Worm (Caenorhabditis elegans) whole organism, late embryonic: ENCODE results near the gene H20E11.2.

Experiments used
- C08G9.2 ChIP-seq: sonication (generic microtip); optimal IDR thresholded peaks from 2 replicates; lab custom pipeline; 2016; ENCODE audit warnings: mild to moderate bottlenecking, missing genetic modification characterization, moderate library complexity, missing compliant biosample characterization
- C38D4.7 ChIP-seq: fragments of 200-800 bp; sonication (Bioruptor generic); optimal IDR thresholded peaks from 2 replicates; lab custom pipeline; 2018; ENCODE audit warnings: mild to moderate bottlenecking, missing genetic modification characterization, moderate library complexity, missing compliant biosample characterization
- K09A11.1 ChIP-seq: sonication (generic microtip); optimal IDR thresholded peaks from 2 replicates; lab custom pipeline; 2017; ENCODE audit warnings: antibody characterized with exemption, mild to moderate bottlenecking, missing genetic modification characterization, missing compliant biosample characterization; ENCODE audit not compliant: insufficient read depth
- Y22D7AL.16 ChIP-seq: sonication (generic microtip); optimal IDR thresholded peaks from 2 replicates; lab custom pipeline; 2016; ENCODE audit warnings: missing genetic modification characterization, missing compliant biosample characterization
- ahr-1 ChIP-seq: sonication (generic microtip); optimal IDR thresholded peaks from 2 replicates; lab custom pipeline; 2016; ENCODE audit warnings: missing genetic modification characterization, missing compliant biosample characterization
- ama-1 ChIP-seq: fragments of 150-350 bp; optimal IDR thresholded peaks from 2 replicates; lab custom pipeline; 2014
- ceh-18 ChIP-seq: sonication (generic microtip); optimal IDR thresholded peaks from 2 replicates; lab custom pipeline; 2016; ENCODE audit warnings: missing genetic modification characterization, missing compliant biosample characterization
- ceh-19 ChIP-seq: fragments of 200-800 bp; sonication (Bioruptor generic); optimal IDR thresholded peaks from 2 replicates; lab custom pipeline; 2018; ENCODE audit warnings: mild to moderate bottlenecking, missing genetic modification characterization, missing compliant biosample characterization
- ceh-2 ChIP-seq: sonication (generic microtip); optimal IDR thresholded peaks from 2 replicates; lab custom pipeline; 2016; ENCODE audit warnings: missing genotype, missing genetic modification characterization, missing compliant biosample characterization
- ceh-22 ChIP-seq: sonication (generic microtip); optimal IDR thresholded peaks from 2 replicates; lab custom pipeline; 2017; ENCODE audit warnings: missing biosample characterization, missing genetic modification characterization
- ceh-34 ChIP-seq: sonication (generic microtip); optimal IDR thresholded peaks from 2 replicates; lab custom pipeline; 2016; ENCODE audit warnings: mild to moderate bottlenecking, missing genetic modification characterization, missing compliant biosample characterization
- ceh-45 ChIP-seq: fragments of 200-800 bp; sonication (Bioruptor generic); IDR thresholded peaks from 2 replicates; pipeline ENCODE4 v1.3.6; 2022; ENCODE audit warnings: missing genetic modification reagents, missing genetic modification characterization, missing compliant biosample characterization
- ceh-48 ChIP-seq: sonication (generic microtip); optimal IDR thresholded peaks from 2 replicates; lab custom pipeline; 2016; ENCODE audit warnings: missing genetic modification characterization, inconsistent platforms, missing compliant biosample characterization
- ceh-9 ChIP-seq: sonication (generic microtip); optimal IDR thresholded peaks from 2 replicates; lab custom pipeline; 2016; ENCODE audit warnings: mild to moderate bottlenecking, missing genetic modification characterization, inconsistent platforms, missing compliant biosample characterization
- dmd-4 ChIP-seq: sonication (generic microtip); optimal IDR thresholded peaks from 2 replicates; lab custom pipeline; 2016; ENCODE audit warnings: borderline replicate concordance, missing genetic modification characterization, missing compliant biosample characterization
- dve-1 ChIP-seq: sonication (generic microtip); optimal IDR thresholded peaks from 2 replicates; lab custom pipeline; 2017; ENCODE audit warnings: antibody characterized with exemption, mild to moderate bottlenecking, missing genetic modification characterization, missing compliant biosample characterization
- elt-2 ChIP-seq: sonication (generic microtip); optimal IDR thresholded peaks from 2 replicates; lab custom pipeline; 2016; ENCODE audit warnings: missing genetic modification reagents, missing genetic modification characterization, missing compliant biosample characterization
- ets-4 ChIP-seq: sonication (generic microtip); optimal IDR thresholded peaks from 2 replicates; lab custom pipeline; 2016; ENCODE audit warnings: missing genetic modification characterization, missing compliant biosample characterization
- eyg-1 ChIP-seq: sonication (generic microtip); optimal IDR thresholded peaks from 2 replicates; lab custom pipeline; 2016; ENCODE audit warnings: missing genotype, missing genetic modification characterization, missing compliant biosample characterization
- fax-1 ChIP-seq: sonication (generic microtip); optimal IDR thresholded peaks from 2 replicates; lab custom pipeline; 2016; ENCODE audit warnings: missing genotype, missing genetic modification characterization, missing compliant biosample characterization
- fkh-10 ChIP-seq: fragments of 150-350 bp; optimal IDR thresholded peaks from 2 replicates; lab custom pipeline; 2014; ENCODE audit warnings: missing biosample characterization, missing genetic modification reagents, missing genetic modification characterization
- fkh-6 ChIP-seq: sonication (generic microtip); optimal IDR thresholded peaks from 2 replicates; lab custom pipeline; 2016; ENCODE audit warnings: missing genetic modification characterization, missing compliant biosample characterization
- hlh-6 ChIP-seq: sonication (generic microtip); optimal IDR thresholded peaks from 2 replicates; lab custom pipeline; 2016; ENCODE audit warnings: missing genotype, missing genetic modification characterization, missing compliant biosample characterization
- hlh-8 ChIP-seq: sonication (generic microtip); optimal IDR thresholded peaks from 2 replicates; lab custom pipeline; 2016; ENCODE audit warnings: missing genotype, missing genetic modification characterization, missing compliant biosample characterization
- lim-6 ChIP-seq: sonication (generic microtip); optimal IDR thresholded peaks from 2 replicates; lab custom pipeline; 2016; ENCODE audit warnings: missing genetic modification characterization, missing compliant biosample characterization
- madf-2 ChIP-seq: sonication (generic microtip); optimal IDR thresholded peaks from 2 replicates; lab custom pipeline; 2017; ENCODE audit warnings: missing genetic modification characterization, missing compliant biosample characterization
- mec-3 ChIP-seq: sonication (generic microtip); optimal IDR thresholded peaks from 2 replicates; lab custom pipeline; 2016; ENCODE audit warnings: borderline replicate concordance, missing genetic modification characterization, missing compliant biosample characterization
- nfya-1 ChIP-seq: sonication (generic microtip); optimal IDR thresholded peaks from 2 replicates; lab custom pipeline; 2017; ENCODE audit warnings: missing genetic modification characterization, mild to moderate bottlenecking, missing compliant biosample characterization, antibody characterized with exemption, moderate library complexity
- nhr-11 ChIP-seq: fragments of 150-350 bp; optimal IDR thresholded peaks from 2 replicates; lab custom pipeline; 2014; ENCODE audit warnings: missing biosample characterization, missing genetic modification characterization
- nhr-232 ChIP-seq: sonication (generic microtip); optimal IDR thresholded peaks from 2 replicates; lab custom pipeline; 2016; ENCODE audit warnings: missing genetic modification characterization, missing compliant biosample characterization
- npax-4 ChIP-seq: sonication (generic microtip); optimal IDR thresholded peaks from 2 replicates; lab custom pipeline; 2016; ENCODE audit warnings: missing genetic modification characterization, missing compliant biosample characterization
- pax-1 ChIP-seq: fragments of 150-350 bp; optimal IDR thresholded peaks from 2 replicates; lab custom pipeline; 2014; ENCODE audit warnings: missing biosample characterization, missing genetic modification characterization
- pha-4 ChIP-seq: fragments of 150-350 bp; optimal IDR thresholded peaks from 2 replicates; lab custom pipeline; 2018; ENCODE audit warnings: missing biosample characterization, missing genetic modification reagents, missing genetic modification characterization
- pros-1 ChIP-seq: fragments of 150-350 bp; optimal IDR thresholded peaks from 2 replicates; lab custom pipeline; 2014; ENCODE audit warnings: missing biosample characterization, missing genetic modification reagents, missing genetic modification characterization
- ref-2 ChIP-seq: sonication (generic microtip); optimal IDR thresholded peaks from 2 replicates; lab custom pipeline; 2016; ENCODE audit warnings: missing genetic modification characterization, missing compliant biosample characterization
- sox-4 ChIP-seq: sonication (generic microtip); optimal IDR thresholded peaks from 2 replicates; lab custom pipeline; 2017; ENCODE audit warnings: mild to moderate bottlenecking, missing genetic modification characterization, inconsistent platforms, missing compliant biosample characterization
- syd-9 ChIP-seq: sonication (generic microtip); optimal IDR thresholded peaks from 2 replicates; lab custom pipeline; 2016; ENCODE audit warnings: mild to moderate bottlenecking, missing genetic modification characterization, moderate library complexity, missing compliant biosample characterization
- tbx-7 ChIP-seq: sonication (generic microtip); optimal IDR thresholded peaks from 2 replicates; lab custom pipeline; 2016; ENCODE audit warnings: missing genotype, missing genetic modification characterization, missing compliant biosample characterization
- unc-42 ChIP-seq: sonication (generic microtip); optimal IDR thresholded peaks from 2 replicates; lab custom pipeline; 2016; ENCODE audit warnings: missing genotype, missing genetic modification characterization, missing compliant biosample characterization
- unc-86 ChIP-seq: sonication (generic microtip); optimal IDR thresholded peaks from 2 replicates; lab custom pipeline; 2016; ENCODE audit warnings: missing genetic modification characterization, missing compliant biosample characterization
- ztf-16 ChIP-seq: sonication (generic microtip); optimal IDR thresholded peaks from 2 replicates; lab custom pipeline; 2017; ENCODE audit warnings: missing genetic modification characterization, missing compliant biosample characterization

H20E11.2 gene

DNA sequence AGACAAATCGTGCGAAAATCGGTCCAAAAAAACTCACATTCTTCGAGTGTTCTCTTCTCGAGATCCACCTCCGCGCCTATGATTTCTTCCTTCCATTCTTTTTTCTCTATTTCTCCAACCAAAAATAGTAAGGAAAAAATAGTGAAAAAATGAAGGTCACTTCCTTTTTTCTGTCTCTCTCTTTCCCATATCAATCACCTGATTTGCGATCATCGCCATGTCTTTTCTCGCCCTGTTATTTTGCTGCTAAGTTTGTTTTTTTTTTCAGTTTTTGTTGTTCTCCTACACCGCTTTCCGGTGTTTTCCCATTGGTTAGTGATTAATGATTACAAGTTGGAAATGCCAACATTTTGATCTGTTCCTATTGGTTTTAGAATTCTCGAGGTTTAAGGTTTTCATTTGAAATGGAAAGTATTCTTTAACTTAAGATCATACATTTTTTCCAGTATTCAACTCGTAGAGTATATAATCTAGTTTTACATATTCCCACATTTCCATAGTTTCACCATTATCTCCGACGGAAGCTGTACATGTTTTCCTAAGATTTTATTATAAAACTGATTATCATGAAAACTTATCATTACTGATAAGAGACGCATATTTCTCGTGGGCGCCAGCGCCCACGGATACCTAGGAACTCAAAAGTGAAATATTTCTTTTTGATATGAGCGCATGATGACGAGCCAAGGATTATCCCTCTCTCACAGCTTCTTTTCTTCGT is 14.1 kb downstream of the H20E11.2 start:
- TF ChIP-seq eyg-1 (tag; lab: Kevin White, UChicago) (no peak), ceh-34 (no peak)

DNA sequence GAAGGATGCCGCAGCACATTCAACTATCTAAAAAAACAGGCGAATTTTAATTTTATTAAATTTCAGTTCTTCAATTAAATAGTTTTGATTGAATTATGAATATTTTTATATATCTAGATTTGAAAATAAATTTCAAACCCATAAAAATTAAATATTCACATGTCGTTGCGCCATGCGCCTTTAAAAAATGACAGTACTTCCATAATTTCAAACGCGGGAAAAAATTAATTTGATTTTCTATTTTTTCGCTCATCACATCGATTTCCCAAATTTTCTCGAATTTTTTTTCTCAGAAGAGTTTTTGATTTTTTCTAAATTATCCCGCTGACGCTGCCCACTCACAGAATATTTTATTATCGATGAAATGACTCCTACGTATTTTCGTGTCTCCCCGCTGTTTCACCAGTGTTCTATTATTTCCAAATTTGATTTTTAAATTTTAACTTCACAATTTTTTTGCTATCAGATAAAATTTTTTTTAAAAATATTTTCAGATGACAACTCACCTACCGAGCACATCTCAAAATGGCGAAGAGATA is 15.0 kb downstream of the H20E11.2 start, which contains the start of gene lip-1:
Gene lip-1, plus strand, starts transcription at position 489 of the 539 bp plus-strand sequence.
- TF ChIP-seq ceh-34 (no peak), C08G9.2 (tag; lab: Kevin White, UChicago) (no peak), mec-3 (no peak), elt-2 (tag; lab: Kevin White, UChicago) (no peak), lim-6 (no peak), hlh-8 (tag; lab: Kevin White, UChicago) (no peak), ceh-9 (no peak), madf-2 (tag; lab: Kevin White, UChicago) (no peak), dmd-4 (no peak)
- TF ChIP-seq, all 69 proteins: peak for 0

DNA sequence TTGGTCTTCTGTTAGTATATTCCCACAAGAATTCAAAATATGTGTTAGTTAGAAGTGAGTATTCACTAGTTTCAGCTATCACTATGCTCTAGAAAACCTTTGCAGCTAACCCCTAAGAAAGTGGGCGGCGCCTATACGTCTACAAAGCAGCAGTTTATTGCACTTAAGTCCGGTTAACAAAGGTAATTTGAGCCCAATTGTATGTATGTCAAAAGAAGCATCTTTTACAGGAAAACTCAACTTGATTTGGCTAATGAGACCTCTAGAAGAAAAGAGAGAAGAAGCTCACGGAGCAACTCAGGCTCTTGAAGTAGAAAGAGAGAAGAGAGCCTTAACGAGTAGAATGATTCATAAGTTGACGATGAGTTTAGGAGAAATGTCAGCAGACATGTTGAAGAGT is 25.1 kb downstream of the H20E11.2 start:
- TF ChIP-seq K09A11.1 (tag; lab: Kevin White, UChicago): no peak
- no peak for TF ChIP-seq dve-1 (tag; lab: Kevin White, UChicago)
- TF ChIP-seq C38D4.7 (GFP tag; lab: Kevin White, UChicago): no peak
- no peak for TF ChIP-seq ets-4 (tag; lab: Kevin White, UChicago)
- TF ChIP-seq nhr-11: no peak
- TF ChIP-seq ceh-45 (GFP tag; lab: Robert Waterston, UW): no peak
- TF ChIP-seq fkh-6 (tag; lab: Kevin White, UChicago): no peak
- no peak for TF ChIP-seq lim-6
- TF ChIP-seq ahr-1: no peak
- no peak for TF ChIP-seq ztf-16
- no peak for TF ChIP-seq sox-4 (tag; lab: Kevin White, UChicago)
- TF ChIP-seq unc-86 (tag; lab: Kevin White, UChicago): no peak
- TF ChIP-seq, all 69 proteins: peak for 0

DNA sequence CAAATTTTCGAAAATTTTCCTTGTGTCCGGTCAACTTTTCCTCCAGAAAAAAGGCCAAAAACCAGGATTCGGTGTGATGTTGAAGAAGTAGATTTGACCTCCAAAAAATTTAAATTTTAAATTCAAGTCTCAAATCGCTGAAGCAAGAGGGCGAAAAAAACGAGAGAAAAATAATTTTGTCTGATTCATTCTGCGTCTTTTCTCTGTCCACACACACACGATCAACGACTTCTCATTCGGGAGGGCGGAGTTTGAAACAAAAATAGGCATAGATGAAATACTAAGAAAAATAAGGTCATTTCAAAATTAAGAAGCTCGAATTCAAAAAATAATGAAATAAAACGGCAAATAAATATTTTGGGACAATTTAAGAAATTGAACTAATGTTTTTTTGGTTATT is 31.7 kb downstream of the H20E11.2 start, which contains the start of gene R13H7.2:
Gene R13H7.2, minus strand, starts transcription at position 101 of the 400 bp plus-strand sequence.
- no peak for TF ChIP-seq ceh-19 (GFP tag; lab: Kevin White, UChicago)
- no peak for TF ChIP-seq madf-2 (tag; lab: Kevin White, UChicago)
- TF ChIP-seq ama-1: no peak
- no peak for TF ChIP-seq ceh-48 (tag; lab: Kevin White, UChicago)
- no peak for TF ChIP-seq ceh-18
- TF ChIP-seq npax-4 (tag; lab: Kevin White, UChicago): no peak
- TF ChIP-seq nfya-1 (tag; lab: Kevin White, UChicago): no peak
- TF ChIP-seq nhr-232 (tag; lab: Kevin White, UChicago): no peak
- no peak for TF ChIP-seq dmd-4
- TF ChIP-seq pros-1 (tag; lab: Kevin White, UChicago): no peak

DNA sequence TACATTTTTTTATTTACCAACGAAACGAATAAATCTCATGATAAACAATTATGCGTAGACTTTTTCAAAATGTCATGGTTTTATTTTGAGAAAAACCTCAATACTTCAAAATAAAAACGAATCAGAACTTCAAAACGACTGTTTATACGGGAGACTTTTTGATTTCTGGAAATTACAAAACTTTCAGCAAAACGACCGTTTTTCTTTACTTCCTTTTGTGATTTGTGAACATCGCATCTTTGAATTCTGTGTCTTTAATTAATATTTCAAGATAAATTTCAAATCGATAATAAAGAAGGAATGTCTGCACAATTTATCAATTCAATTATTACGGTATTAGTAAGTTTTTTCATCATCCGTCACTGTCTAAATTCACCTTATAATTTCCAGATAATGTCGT is 40.2 kb downstream of the H20E11.2 start, which contains the start of gene srx-20:
Gene srx-20, plus strand, starts transcription at position 301 of the 400 bp plus-strand sequence.
- TF ChIP-seq syd-9 (tag; lab: Kevin White, UChicago): no peak
- no peak for TF ChIP-seq ama-1
- no peak for TF ChIP-seq eyg-1 (tag; lab: Kevin White, UChicago)
- TF ChIP-seq fkh-6 (tag; lab: Kevin White, UChicago): no peak
- no peak for TF ChIP-seq tbx-7 (tag; lab: Kevin White, UChicago)
- TF ChIP-seq pha-4 (tag; lab: Kevin White, UChicago): no peak
- no peak for TF ChIP-seq hlh-6 (tag; lab: Kevin White, UChicago)
- no peak for TF ChIP-seq pax-1 (tag; lab: Kevin White, UChicago)
- TF ChIP-seq fkh-10 (GFP tag; lab: Kevin White, UChicago): no peak
- no peak for TF ChIP-seq nfya-1 (tag; lab: Kevin White, UChicago)
- no peak for TF ChIP-seq dve-1 (tag; lab: Kevin White, UChicago)
- no peak for TF ChIP-seq fax-1 (tag; lab: Kevin White, UChicago)
- TF ChIP-seq C08G9.2 (tag; lab: Kevin White, UChicago): no peak
- TF ChIP-seq hlh-8 (tag; lab: Kevin White, UChicago): no peak
- no peak for TF ChIP-seq unc-42 (tag; lab: Kevin White, UChicago)
- no peak for TF ChIP-seq ref-2 (tag; lab: Kevin White, UChicago)
- no peak for TF ChIP-seq ceh-22 (tag; lab: Kevin White, UChicago)
- no peak for TF ChIP-seq ceh-2
- TF ChIP-seq Y22D7AL.16 (tag; lab: Kevin White, UChicago): no peak
- no peak for TF ChIP-seq K09A11.1 (tag; lab: Kevin White, UChicago)
